In genomic region chr3L:6141538-6141937, dm6 we compare ENCODE assay signal across 4 fruit fly cellular contexts.
TF ChIP-seq lines count a peak whose summit lies in the region.

No protein-coding gene starts in this region.

- TF ChIP-seq CTCF in whole organism, embryonic (GFP tag; optimal IDR thresholded peaks at IDR 0.05; lab: Kevin White, UChicago), result no peak

TF ChIP-seq in whole organism, embryonic, 481 proteins besides CTCF, POLR2A, EP300 and RAD21 (continues in another document):
- TF ChIP-seq Pdp1 (GFP tag; optimal IDR thresholded peaks at IDR 0.05; lab: Kevin White, UChicago), result peak in 1 of 2 experiments; percentile 65
- peak; percentile 90 for TF ChIP-seq chinmo (GFP tag; IDR thresholded peaks at IDR 0.05; lab: Robert Waterston, UW; ENCODE audit: partially characterized antibody)
- no peak for TF ChIP-seq CG1529 (GFP tag; optimal IDR thresholded peaks at IDR 0.05; lab: Kevin White, UChicago)
- TF ChIP-seq ash1 (GFP tag; optimal IDR thresholded peaks at IDR 0.05; lab: Kevin White, UChicago), result no peak
- peak; percentile 70; the same call in 1 of the 2 replicates for TF ChIP-seq vvl (GFP tag; IDR thresholded peaks at IDR 0.05; lab: Robert Waterston, UW)
- peak; percentile 28 for TF ChIP-seq sens (GFP tag; lab: Kevin White, UChicago)
- no peak for TF ChIP-seq CG15073 (GFP tag; optimal IDR thresholded peaks at IDR 0.05; lab: Kevin White, UChicago)
- no peak for TF ChIP-seq gsb (GFP tag; IDR thresholded peaks at IDR 0.05; lab: Robert Waterston, UW)
- TF ChIP-seq CG13424 (tag; optimal IDR thresholded peaks at IDR 0.05; lab: Kevin White, UChicago), result no peak
- no peak for TF ChIP-seq CoRest (tag; optimal IDR thresholded peaks at IDR 0.05; lab: Kevin White, UChicago)
- TF ChIP-seq h (optimal IDR thresholded peaks at IDR 0.05; lab: Kevin White, UChicago), result no peak
- no peak for TF ChIP-seq pum (GFP tag; optimal IDR thresholded peaks at IDR 0.05; lab: Kevin White, UChicago)
- TF ChIP-seq tgo (GFP tag; IDR thresholded peaks at IDR 0.05; lab: Robert Waterston, UW), result no peak
- no peak for TF ChIP-seq CG4707 (GFP tag; optimal IDR thresholded peaks at IDR 0.05; lab: Kevin White, UChicago)
- TF ChIP-seq Blimp-1 (GFP tag; optimal IDR thresholded peaks at IDR 0.05; lab: Kevin White, UChicago), result peak; percentile 17
- TF ChIP-seq trem (tag; optimal IDR thresholded peaks at IDR 0.05; lab: Kevin White, UChicago), result no peak
- TF ChIP-seq CG34376 (GFP tag; optimal IDR thresholded peaks at IDR 0.05; lab: Kevin White, UChicago), result no peak
- TF ChIP-seq org-1 (GFP tag; optimal IDR thresholded peaks at IDR 0.05; lab: Kevin White, UChicago), result no peak
- no peak for TF ChIP-seq al (GFP tag; IDR thresholded peaks at IDR 0.05; lab: Robert Waterston, UW)
- peak; percentile 52 for TF ChIP-seq cwo (GFP tag; optimal IDR thresholded peaks at IDR 0.05; lab: Kevin White, UChicago)
- no peak for TF ChIP-seq Mrtf (GFP tag; IDR thresholded peaks at IDR 0.05; lab: Robert Waterston, UW)
- TF ChIP-seq da (GFP tag; optimal IDR thresholded peaks at IDR 0.05; lab: Kevin White, UChicago), result no peak
- no peak for TF ChIP-seq Max (GFP tag; optimal IDR thresholded peaks at IDR 0.05; lab: Kevin White, UChicago)
- TF ChIP-seq sd (tag; optimal IDR thresholded peaks at IDR 0.05; lab: Kevin White, UChicago), result peak; percentile 35

TF ChIP-seq in whole organism, prepupa, 60 proteins besides CTCF, POLR2A, EP300 and RAD21:
- TF ChIP-seq svp (GFP tag; lab: Kevin White, UChicago) (no peak), Hr38 (GFP tag; optimal IDR thresholded peaks at IDR 0.05; lab: Kevin White, UChicago) (no peak), eg (GFP tag; IDR thresholded peaks at IDR 0.05; lab: Robert Waterston, UW) (no peak), Blimp-1 (GFP tag; optimal IDR thresholded peaks at IDR 0.05; lab: Kevin White, UChicago) (peak; percentile 92), CG11762 (GFP tag; optimal IDR thresholded peaks at IDR 0.05; lab: Kevin White, UChicago; ENCODE audit: insufficient read depth) (no peak), vri (GFP tag; optimal IDR thresholded peaks at IDR 0.05; lab: Kevin White, UChicago) (peak; percentile 90), fkh (GFP tag; optimal IDR thresholded peaks at IDR 0.05; lab: Kevin White, UChicago) (no peak), CG10631 (GFP tag; optimal IDR thresholded peaks at IDR 0.05; lab: Kevin White, UChicago) (no peak)

TF ChIP-seq in whole organism, pupa, 21 proteins besides CTCF, POLR2A, EP300 and RAD21:
- TF ChIP-seq CG17806 (tag; optimal IDR thresholded peaks at IDR 0.05; lab: Kevin White, UChicago), result no peak
- no peak for TF ChIP-seq Snoo (tag; optimal IDR thresholded peaks at IDR 0.05; lab: Kevin White, UChicago)
- no peak for TF ChIP-seq CG32121 (GFP tag; IDR thresholded peaks at IDR 0.05; lab: Robert Waterston, UW)
- peak; percentile 59 for TF ChIP-seq EcR (GFP tag; optimal IDR thresholded peaks at IDR 0.05; lab: Kevin White, UChicago)
- TF ChIP-seq fd96Ca (GFP tag; IDR thresholded peaks at IDR 0.05; lab: Robert Waterston, UW), result no peak

TF ChIP-seq in whole organism, wandering third instar larva, 38 proteins besides CTCF, POLR2A, EP300 and RAD21:
- no peak for TF ChIP-seq CrebA (GFP tag; optimal IDR thresholded peaks at IDR 0.05; lab: Kevin White, UChicago; ENCODE audit: borderline replicate concordance)
- TF ChIP-seq Dif (GFP tag; optimal IDR thresholded peaks at IDR 0.05; lab: Kevin White, UChicago; ENCODE audit: partially characterized antibody), result peak; percentile 15
- peak; percentile 63 for TF ChIP-seq Vsx2 (GFP tag; optimal IDR thresholded peaks at IDR 0.05; lab: Kevin White, UChicago; ENCODE audit: partially characterized antibody)
- TF ChIP-seq dsf (GFP tag; optimal IDR thresholded peaks at IDR 0.05; lab: Kevin White, UChicago; ENCODE audit: borderline replicate concordance), result no peak
- no peak for TF ChIP-seq HLH106 (tag; optimal IDR thresholded peaks at IDR 0.05; lab: Kevin White, UChicago)
- TF ChIP-seq Myc (optimal IDR thresholded peaks at IDR 0.05; lab: Kevin White, UChicago), result no peak
- TF ChIP-seq br (GFP tag; optimal IDR thresholded peaks at IDR 0.05; lab: Kevin White, UChicago), result no peak

Comparison
In these comparisons a context has a peak if more than half of its experiments do, and no peak if none do; other contexts are left out.
1. Of the 7 proteins assayed by ChIP-seq in both whole organism, embryonic and whole organism, prepupa: peak only in whole organism, embryonic: none; only in whole organism, prepupa: none; in both: Blimp-1; in neither: 6.